Worm (Caenorhabditis elegans) whole organism, L4 larva: Measurements from ENCODE around the gene pkc-3.

Experiments used
- F26F4.8 ChIP-seq: fragments of 200-800 bp; sonication (Bioruptor generic); conservative IDR thresholded peaks from 2 replicates; pipeline ENCODE4 v1.3.6; 2022; ENCODE audit warnings: missing genetic modification characterization, missing compliant biosample characterization
- F49E8.2 ChIP-seq: sonication (generic microtip); optimal IDR thresholded peaks from 2 replicates; lab custom pipeline; 2016; ENCODE audit warnings: missing compliant biosample characterization, mild to moderate bottlenecking, missing genetic modification characterization, borderline replicate concordance
- T20F7.1 ChIP-seq: fragments of 200-800 bp; sonication (Bioruptor generic); optimal IDR thresholded peaks from 2 replicates; lab custom pipeline; 2018; ENCODE audit warnings: mild to moderate bottlenecking, missing genetic modification characterization, missing compliant biosample characterization
- Y5F2A.4 ChIP-seq: fragments of 200-800 bp; sonication (Bioruptor generic); optimal IDR thresholded peaks from 2 replicates; lab custom pipeline; 2018; ENCODE audit warnings: mild to moderate bottlenecking, missing genetic modification characterization, missing compliant biosample characterization
- aha-1 ChIP-seq: fragments of 150-350 bp; peaks from one replicate; lab custom pipeline; 2014; ENCODE audit warnings: missing biosample characterization, missing genetic modification characterization
- aly-2 ChIP-seq: sonication (generic microtip); optimal IDR thresholded peaks from 2 replicates; lab custom pipeline; 2018; ENCODE audit warnings: missing biosample characterization, missing genetic modification characterization
- arid-1 ChIP-seq: fragments of 200-800 bp; sonication (Bioruptor generic); conservative IDR thresholded peaks from 2 replicates; pipeline ENCODE4 v1.3.6; 2022; ENCODE audit warnings: missing genetic modification reagents, missing genetic modification characterization, missing compliant biosample characterization
- cey-2 ChIP-seq: sonication (generic microtip); optimal IDR thresholded peaks from 3 replicates; lab custom pipeline; 2017; ENCODE audit warnings: missing genetic modification characterization, mild to moderate bottlenecking, missing compliant biosample characterization, antibody characterized with exemption, borderline replicate concordance; ENCODE audit not compliant: insufficient read depth
- daf-12 ChIP-seq: fragments of 150-350 bp; optimal IDR thresholded peaks from 2 replicates; lab custom pipeline; 2014; ENCODE audit warnings: missing biosample characterization, missing genetic modification reagents, missing genetic modification characterization
- daf-16 ChIP-seq, 3 experiments: sonication (generic microtip); optimal IDR thresholded peaks; 2 replicates each; lab custom pipeline; 2016 to 2017; ENCODE audit warnings: missing genetic modification characterization in 3 of 3, missing genetic modification reagents in 3 of 3, mild to moderate bottlenecking in 2 of 3, missing compliant biosample characterization in 2 of 3, missing biosample characterization in 1 of 3, moderate library complexity in 1 of 3
- daf-19 ChIP-seq: fragments of 200-800 bp; sonication (Bioruptor generic); conservative IDR thresholded peaks from 2 replicates; pipeline ENCODE4 v1.3.6; 2022; ENCODE audit warnings: missing genetic modification characterization, missing compliant biosample characterization
- dmd-6 ChIP-seq: fragments of 200-800 bp; sonication (Bioruptor generic); IDR thresholded peaks from 2 replicates; pipeline ENCODE4 v1.3.6; 2022; ENCODE audit warnings: missing genetic modification reagents, missing genetic modification characterization, missing compliant biosample characterization
- dmd-8 ChIP-seq: fragments of 200-800 bp; sonication (Bioruptor generic); IDR thresholded peaks from 2 replicates; pipeline ENCODE4 v1.3.6; 2022; ENCODE audit warnings: missing genetic modification characterization, missing compliant biosample characterization
- dmd-9 ChIP-seq: fragments of 200-800 bp; sonication (Bioruptor generic); IDR thresholded peaks from 2 replicates; pipeline ENCODE4 v1.3.6; 2022; ENCODE audit warnings: missing genetic modification reagents, missing genetic modification characterization, missing compliant biosample characterization
- duxl-1 ChIP-seq: sonication (generic microtip); optimal IDR thresholded peaks from 2 replicates; lab custom pipeline; 2016; ENCODE audit warnings: mild to moderate bottlenecking, missing genetic modification characterization, moderate library complexity, missing compliant biosample characterization; ENCODE audit not compliant: poor library complexity
- dve-1 ChIP-seq: sonication (generic microtip); optimal IDR thresholded peaks from 2 replicates; lab custom pipeline; 2017; ENCODE audit warnings: antibody characterized with exemption, mild to moderate bottlenecking, missing genetic modification characterization, missing compliant biosample characterization; ENCODE audit not compliant: insufficient read depth
- egl-43 ChIP-seq: fragments of 200-800 bp; sonication (Bioruptor generic); IDR thresholded peaks from 2 replicates; pipeline ENCODE4 v1.3.6; 2022; ENCODE audit warnings: missing genetic modification reagents, missing genetic modification characterization, missing compliant biosample characterization
- hif-1 ChIP-seq, 2 experiments: sonication (generic microtip); optimal IDR thresholded peaks; 2 replicates each; lab custom pipeline; 2016 to 2017; ENCODE audit warnings: missing compliant biosample characterization in 2 of 2, missing genetic modification characterization in 2 of 2, missing genetic modification reagents in 2 of 2, missing genotype in 2 of 2, mild to moderate bottlenecking in 1 of 2
- hlh-11 ChIP-seq: fragments of 200-800 bp; sonication (Bioruptor generic); optimal IDR thresholded peaks from 2 replicates; lab custom pipeline; 2018; ENCODE audit warnings: mild to moderate bottlenecking, missing genetic modification characterization, missing compliant biosample characterization
- hlh-30 ChIP-seq: sonication (generic microtip); optimal IDR thresholded peaks from 2 replicates; lab custom pipeline; 2017; ENCODE audit warnings: antibody characterized with exemption, mild to moderate bottlenecking, missing genetic modification characterization, missing compliant biosample characterization; ENCODE audit not compliant: insufficient read depth
- lin-1 ChIP-seq: fragments of 200-800 bp; sonication (Bioruptor generic); IDR thresholded peaks from 2 replicates; pipeline ENCODE4 v1.3.6; 2022; ENCODE audit warnings: missing genetic modification reagents, missing genetic modification characterization, missing compliant biosample characterization
- lir-3 ChIP-seq: sonication (generic microtip); optimal IDR thresholded peaks from 2 replicates; lab custom pipeline; 2016; ENCODE audit warnings: mild to moderate bottlenecking, missing genetic modification characterization, missing compliant biosample characterization
- lsy-2 ChIP-seq, 2 experiments: fragments of 150-350 bp in 1 of 2; sonication (generic microtip) in 1 of 2; optimal IDR thresholded peaks; 2 replicates each; lab custom pipeline; 2014 to 2017; ENCODE audit warnings: missing biosample characterization in 2 of 2, missing genetic modification characterization in 2 of 2
- mdt-29 ChIP-seq: fragments of 200-800 bp; sonication (Bioruptor generic); IDR thresholded peaks from 2 replicates; pipeline ENCODE4 v1.3.6; 2022; ENCODE audit warnings: missing genetic modification reagents, missing genetic modification characterization, missing compliant biosample characterization
- mxl-2 ChIP-seq: fragments of 200-800 bp; sonication (Bioruptor generic); conservative IDR thresholded peaks from 2 replicates; pipeline ENCODE4 v1.3.6; 2022; ENCODE audit warnings: missing genetic modification reagents, missing genetic modification characterization, missing compliant biosample characterization
- nhr-237 ChIP-seq: sonication (generic microtip); optimal IDR thresholded peaks from 2 replicates; lab custom pipeline; 2017; ENCODE audit warnings: missing biosample characterization, missing genetic modification characterization
- nhr-25 ChIP-seq: sonication (generic microtip); optimal IDR thresholded peaks from 2 replicates; lab custom pipeline; 2017; ENCODE audit warnings: missing genetic modification characterization, mild to moderate bottlenecking, missing compliant biosample characterization, antibody characterized with exemption, moderate library complexity, borderline replicate concordance; ENCODE audit not compliant: insufficient read depth
- nhr-28 ChIP-seq: fragments of 150-350 bp; optimal IDR thresholded peaks from 2 replicates; lab custom pipeline; 2014; ENCODE audit warnings: missing biosample characterization, missing genetic modification characterization
- nhr-48 ChIP-seq: sonication (generic microtip); optimal IDR thresholded peaks from 2 replicates; lab custom pipeline; 2016; ENCODE audit warnings: mild to moderate bottlenecking, missing genetic modification characterization, missing compliant biosample characterization
- nhr-6 ChIP-seq: fragments of 150-350 bp; optimal IDR thresholded peaks from 2 replicates; lab custom pipeline; 2014; ENCODE audit warnings: missing biosample characterization, missing genetic modification characterization
- pqm-1 ChIP-seq: sonication (generic microtip); optimal IDR thresholded peaks from 2 replicates; lab custom pipeline; 2017; ENCODE audit warnings: missing biosample characterization, missing genetic modification characterization
- rbr-2 ChIP-seq: sonication (generic microtip); optimal IDR thresholded peaks from 2 replicates; lab custom pipeline; 2016; ENCODE audit warnings: missing genotype, missing genetic modification characterization, missing compliant biosample characterization
- snpc-1.2 ChIP-seq: fragments of 200-800 bp; sonication (Bioruptor generic); IDR thresholded peaks from 2 replicates; pipeline ENCODE4 v1.3.6; 2022; ENCODE audit warnings: missing genetic modification reagents, missing genetic modification characterization, missing compliant biosample characterization
- spr-1 ChIP-seq: sonication (generic microtip); optimal IDR thresholded peaks from 2 replicates; lab custom pipeline; 2016; ENCODE audit warnings: mild to moderate bottlenecking, missing genetic modification characterization, missing compliant biosample characterization
- unc-130 ChIP-seq: sonication (generic microtip); optimal IDR thresholded peaks from 2 replicates; lab custom pipeline; 2016; ENCODE audit warnings: missing genetic modification reagents, missing genetic modification characterization, missing compliant biosample characterization
- unc-39 ChIP-seq: sonication (generic microtip); optimal IDR thresholded peaks from 2 replicates; lab custom pipeline; 2017; ENCODE audit warnings: missing biosample characterization, missing genetic modification characterization
- unc-62 ChIP-seq, 3 experiments: fragments of 150-350 bp in 1 of 3; sonication (generic microtip); optimal IDR thresholded peaks in 2 of 3; peaks in 1 of 3; 1 replicate in 1 of 3; 2 replicates in 2 of 3; lab custom pipeline; 2014 to 2017; ENCODE audit warnings: missing biosample characterization in 3 of 3, missing genetic modification characterization in 3 of 3, missing genetic modification reagents in 3 of 3, missing genotype in 1 of 3
- vab-7 ChIP-seq: fragments of 200-800 bp; sonication (Bioruptor generic); IDR thresholded peaks from 2 replicates; pipeline ENCODE4 v1.3.6; 2022; ENCODE audit warnings: missing genetic modification reagents, missing genetic modification characterization, missing compliant biosample characterization
- zfp-3 ChIP-seq: fragments of 200-800 bp; sonication (Bioruptor generic); conservative IDR thresholded peaks from 2 replicates; pipeline ENCODE4 v1.3.6; 2022; ENCODE audit warnings: missing genetic modification reagents, missing genetic modification characterization, missing compliant biosample characterization
- zip-11 ChIP-seq: fragments of 200-800 bp; sonication (Bioruptor generic); IDR thresholded peaks from 2 replicates; pipeline ENCODE4 v1.3.6; 2022; ENCODE audit warnings: missing genetic modification characterization, missing compliant biosample characterization
- ztf-7 ChIP-seq: fragments of 150-350 bp; optimal IDR thresholded peaks from 2 replicates; lab custom pipeline; 2014; ENCODE audit warnings: missing biosample characterization, missing genetic modification characterization

Gene pkc-3

ce11 chrII:5332345-5333124 is 47.3 kb upstream of the pkc-3 start (continued):
- TF ChIP-seq unc-39 (tag; lab: Kevin White, UChicago), result no peak
- peak; percentile 7 for TF ChIP-seq duxl-1 (tag; lab: Kevin White, UChicago)
- TF ChIP-seq nhr-28 (tag; lab: Kevin White, UChicago), result no peak
- TF ChIP-seq nhr-48, result no peak
- no peak for TF ChIP-seq snpc-1.2 (GFP tag; lab: Robert Waterston, UW)
- no peak for TF ChIP-seq unc-130 (GFP tag; lab: Kevin White, UChicago)
- TF ChIP-seq Y5F2A.4 (GFP tag; lab: Kevin White, UChicago), result no peak
- TF ChIP-seq nhr-6 (tag; lab: Kevin White, UChicago), result peak; percentile 62
- no peak for TF ChIP-seq nhr-237 (tag; lab: Kevin White, UChicago)
- TF ChIP-seq F26F4.8 (GFP tag; lab: Robert Waterston, UW), result no peak
- peak; percentile 2 for TF ChIP-seq hlh-11 (tag; lab: Kevin White, UChicago)
- no peak for TF ChIP-seq arid-1 (GFP tag; lab: Robert Waterston, UW)
- TF ChIP-seq dmd-9 (GFP tag; lab: Robert Waterston, UW), result no peak
- no peak for TF ChIP-seq aly-2 (tag; lab: Kevin White, UChicago)
- TF ChIP-seq egl-43 (GFP tag; lab: Robert Waterston, UW), result no peak
- no peak for TF ChIP-seq mxl-2 (GFP tag; lab: Robert Waterston, UW)
- TF ChIP-seq lin-1 (GFP tag; lab: Robert Waterston, UW), result no peak
- TF ChIP-seq nhr-25, result no peak
- TF ChIP-seq ztf-7 (tag; lab: Kevin White, UChicago), result no peak
- no peak for TF ChIP-seq daf-12
- TF ChIP-seq unc-62 (GFP tag; optimal IDR thresholded peaks at IDR 0.05 in 1 of 2; lab: Kevin White, UChicago), result peak in 1 of 2 experiments; percentile 96
- no peak for TF ChIP-seq unc-62 (tag; optimal IDR thresholded peaks at IDR 0.05; lab: Kevin White, UChicago)
- peak; percentile 38 for TF ChIP-seq hlh-30 (tag; lab: Kevin White, UChicago)
- TF ChIP-seq zip-11 (GFP tag; lab: Robert Waterston, UW), result no peak
- TF ChIP-seq lir-3 (tag; lab: Kevin White, UChicago), result no peak
- no peak for TF ChIP-seq mdt-29 (GFP tag; lab: Robert Waterston, UW)
- TF ChIP-seq zfp-3 (GFP tag; lab: Robert Waterston, UW), result no peak

- TF ChIP-seq spr-1 (no peak), lsy-2 (tag; optimal IDR thresholded peaks at IDR 0.05; lab: Kevin White, UChicago) (peak in 1 of 2 experiments; percentile 34), T20F7.1 (GFP tag; lab: Kevin White, UChicago) (peak; percentile 27), dmd-6 (GFP tag; lab: Robert Waterston, UW) (no peak), F26F4.8 (GFP tag; lab: Robert Waterston, UW) (no peak), dve-1 (tag; lab: Kevin White, UChicago) (peak; percentile 32), mdt-29 (GFP tag; lab: Robert Waterston, UW) (no peak), pqm-1 (tag; lab: Kevin White, UChicago) (peak; percentile 30), daf-16 (GFP tag; optimal IDR thresholded peaks at IDR 0.05; lab: Kevin White, UChicago) (no peak), daf-16 (tag; optimal IDR thresholded peaks at IDR 0.05; lab: Kevin White, UChicago) (peak; percentile 78), hlh-11 (tag; lab: Kevin White, UChicago) (peak; percentile 21), rbr-2 (tag; lab: Kevin White, UChicago) (peak; percentile 31), lir-3 (tag; lab: Kevin White, UChicago) (no peak), daf-19 (GFP tag; lab: Robert Waterston, UW) (no peak), hif-1 (tag; optimal IDR thresholded peaks at IDR 0.05; lab: Kevin White, UChicago) (no peak), aha-1 (tag; lab: Kevin White, UChicago) (peak; percentile 44), vab-7 (GFP tag; lab: Robert Waterston, UW) (no peak), dmd-8 (GFP tag; lab: Robert Waterston, UW) (no peak), F49E8.2 (tag; lab: Kevin White, UChicago) (no peak), nhr-28 (tag; lab: Kevin White, UChicago) (peak; percentile 11), daf-12 (no peak), cey-2 (peak; percentile 6)
These were observed 46.0 kb upstream of the pkc-3 start for ce11 chrII:5333729-5334255.
